Fruit fly (Drosophila melanogaster) Kc167 (cell line): Measurements from ENCODE around the gene Gr10b.

ENCODE experiments used
- Myc ChIP-seq: fragments of >200 bp; optimal IDR thresholded peaks from 2 replicates; lab custom pipeline; 2017; ENCODE audit warnings: missing external identifiers
- Sin3A ChIP-seq: fragments of >200 bp; optimal IDR thresholded peaks from 2 replicates; lab custom pipeline; 2018; ENCODE audit warnings: missing external identifiers
- h ChIP-seq: fragments of >200 bp; optimal IDR thresholded peaks from 3 replicates; lab custom pipeline; 2018; ENCODE audit warnings: missing external identifiers
- insv ChIP-seq: fragments of >200 bp; optimal IDR thresholded peaks from 3 replicates; lab custom pipeline; 2018; ENCODE audit warnings: missing external identifiers
- psq ChIP-seq: fragments of >200 bp; optimal IDR thresholded peaks from 2 replicates; lab custom pipeline; 2017; ENCODE audit warnings: missing external identifiers
- ttk ChIP-seq: sonication (Bioruptor generic); optimal IDR thresholded peaks from 2 replicates; lab custom pipeline; 2017; ENCODE audit warnings: missing external identifiers

- TF ChIP-seq h (no peak), psq (no peak), ttk (no peak), insv (no peak), Myc (lab: Kevin White, UChicago) (no peak), Sin3A (lab: Kevin White, UChicago) (no peak)
Observed at dm6 chrX:11433930-11434329, 20.9 kb upstream of the Gr10b start.
